Fruit fly (Drosophila melanogaster): Measurements from ENCODE around the gene CG8188.
A peak's percentile ranks its signal among the peaks of the same experiment; 100 is the strongest.

CG8188 gene

dm6 chrX:17738989-17739388, 36.2 kb upstream of the CG8188 start (continued):
- TF ChIP-seq amos (GFP tag; IDR thresholded peaks at IDR 0.05; ENCODE audit: partially characterized antibody) (no peak), CG10267 (tag; optimal IDR thresholded peaks at IDR 0.05) (no peak), nom (GFP tag; optimal IDR thresholded peaks at IDR 0.05) (peak; percentile 47), cad (GFP tag; optimal IDR thresholded peaks at IDR 0.05) (no peak), onecut (GFP tag; IDR thresholded peaks at IDR 0.05) (no peak), CG7745 (tag; optimal IDR thresholded peaks at IDR 0.05) (no peak), CG11504 (tag; optimal IDR thresholded peaks at IDR 0.05) (peak; percentile 79), CG12071 (GFP tag; optimal IDR thresholded peaks at IDR 0.05) (no peak), Xrp1 (GFP tag; IDR thresholded peaks at IDR 0.05) (peak; percentile 32; the same call in 1 of the 2 replicates), Neu2 (GFP tag; optimal IDR thresholded peaks at IDR 0.05; ENCODE audit: borderline replicate concordance) (no peak), ci (GFP tag; IDR thresholded peaks at IDR 0.05) (0 out of 3 replicates have a peak, but pooled peaks have one; percentile 5), btn (GFP tag; optimal IDR thresholded peaks at IDR 0.05) (no peak), lab (GFP tag; optimal IDR thresholded peaks at IDR 0.05) (peak; percentile 6), pnt (GFP tag; optimal IDR thresholded peaks at IDR 0.05) (no peak), CG2199 (GFP tag; IDR thresholded peaks at IDR 0.05) (0 out of 3 replicates have a peak, but pooled peaks have one; percentile 10), CG10565 (GFP tag; optimal IDR thresholded peaks at IDR 0.05) (no peak), grau (tag; optimal IDR thresholded peaks at IDR 0.05) (peak; percentile 73), CG4404 (GFP tag; IDR thresholded peaks at IDR 0.05) (no peak), chinmo (GFP tag; IDR thresholded peaks at IDR 0.05; ENCODE audit: partially characterized antibody) (0 out of 4 replicates have a peak, but pooled peaks have one; percentile 27), CG4360 (GFP tag; IDR thresholded peaks at IDR 0.05) (0 out of 2 replicates have a peak, but pooled peaks have one; percentile 4), CG17385 (GFP tag; optimal IDR thresholded peaks at IDR 0.05) (peak; percentile 93), CG6765 (GFP tag; optimal IDR thresholded peaks at IDR 0.05) (no peak), NC2α (GFP tag; optimal IDR thresholded peaks at IDR 0.05) (no peak), slp2 (GFP tag; optimal IDR thresholded peaks at IDR 0.05) (no peak), sc (optimal IDR thresholded peaks at IDR 0.05) (no peak), sc (GFP tag; optimal IDR thresholded peaks at IDR 0.05) (no peak), CG31224 (GFP tag; IDR thresholded peaks at IDR 0.05) (no peak), Ada2b (GFP tag; IDR thresholded peaks at IDR 0.05) (no peak), CG4424 (GFP tag; optimal IDR thresholded peaks at IDR 0.05) (peak; percentile 1), Lim3 (GFP tag; IDR thresholded peaks at IDR 0.05) (no peak), sisA (GFP tag; IDR thresholded peaks at IDR 0.05) (0 out of 2 replicates have a peak, but pooled peaks have one; percentile 7), hbn (GFP tag; IDR thresholded peaks at IDR 0.05; ENCODE audit: partially characterized antibody) (no peak), Atf-2 (GFP tag; optimal IDR thresholded peaks at IDR 0.05) (no peak), Adf1 (GFP tag; IDR thresholded peaks at IDR 0.05) (peak; percentile 49; the same call in 1 of the 2 replicates), CG18599 (GFP tag; optimal IDR thresholded peaks at IDR 0.05) (no peak), CG15479 (GFP tag; optimal IDR thresholded peaks at IDR 0.05) (peak; percentile 3), pita (GFP tag; optimal IDR thresholded peaks at IDR 0.05) (no peak), pros (GFP tag; optimal IDR thresholded peaks at IDR 0.05) (peak; percentile 73), vvl (GFP tag; IDR thresholded peaks at IDR 0.05) (no peak), exex (tag; optimal IDR thresholded peaks at IDR 0.05) (no peak), z (GFP tag; IDR thresholded peaks at IDR 0.05) (peak; percentile 80), CG12104 (GFP tag; optimal IDR thresholded peaks at IDR 0.05) (no peak), inv (GFP tag; IDR thresholded peaks at IDR 0.05; ENCODE audit: partially characterized antibody) (no peak), CG12236 (GFP tag; optimal IDR thresholded peaks at IDR 0.05) (no peak), PHDP (tag; optimal IDR thresholded peaks at IDR 0.05) (no peak), tll (GFP tag; optimal IDR thresholded peaks at IDR 0.05) (peak in 1 of 2 experiments; percentile 17), cg (GFP tag; optimal IDR thresholded peaks at IDR 0.05) (peak; percentile 84), ranshi (GFP tag; IDR thresholded peaks at IDR 0.05) (no peak), CG32772 (GFP tag; IDR thresholded peaks at IDR 0.05) (no peak), CG9932 (GFP tag; IDR thresholded peaks at IDR 0.05) (no peak), Dref (GFP tag; IDR thresholded peaks at IDR 0.05) (no peak)
